Worm (Caenorhabditis elegans): ENCODE results near the gene cyb-2.1.
A peak's percentile ranks its signal among the peaks of the same experiment; 100 is the strongest.

The cyb-2.1 gene

ce11 chrIV:11031640-11032039 is 45.9 kb downstream of the cyb-2.1 start (continued):
- no peak for TF ChIP-seq daf-16 (GFP tag; optimal IDR thresholded peaks at IDR 0.05)
- TF ChIP-seq daf-16 (tag; optimal IDR thresholded peaks at IDR 0.05): peak; percentile 71
- TF ChIP-seq jun-1 (tag; optimal IDR thresholded peaks at IDR 0.05): no peak
- no peak for TF ChIP-seq snpc-4 (tag; optimal IDR thresholded peaks at IDR 0.05)
- TF ChIP-seq mdl-1 (tag; optimal IDR thresholded peaks at IDR 0.05): no peak
- TF ChIP-seq nhr-28 (tag; optimal IDR thresholded peaks at IDR 0.05): peak; percentile 46
- TF ChIP-seq nhr-111 (GFP tag; optimal IDR thresholded peaks at IDR 0.05): no peak
- TF ChIP-seq sdz-12 (GFP tag; optimal IDR thresholded peaks at IDR 0.05): no peak
- no peak for TF ChIP-seq hmg-1.1 (GFP tag; IDR thresholded peaks at IDR 0.05)
- TF ChIP-seq cey-2 (tag; optimal IDR thresholded peaks at IDR 0.05; ENCODE audit: borderline replicate concordance, insufficient read depth): no peak
- no peak for TF ChIP-seq ceh-62 (tag; optimal IDR thresholded peaks at IDR 0.05)
- peak; percentile 94 for TF ChIP-seq ztf-7 (tag; optimal IDR thresholded peaks at IDR 0.05)
- no peak for TF ChIP-seq zip-2 (tag; optimal IDR thresholded peaks at IDR 0.05)
- TF ChIP-seq saeg-2 (GFP tag; IDR thresholded peaks at IDR 0.05): no peak
- no peak for TF ChIP-seq unc-130 (GFP tag; optimal IDR thresholded peaks at IDR 0.05)
- no peak for TF ChIP-seq arid-1 (GFP tag; conservative IDR thresholded peaks at IDR 0.05)
- TF ChIP-seq mes-2 (tag; optimal IDR thresholded peaks at IDR 0.05; ENCODE audit: poor library complexity, severe bottlenecking): no peak
- TF ChIP-seq aly-2 (tag; optimal IDR thresholded peaks at IDR 0.05): no peak
- no peak for TF ChIP-seq hlh-30 (tag; optimal IDR thresholded peaks at IDR 0.05; ENCODE audit: insufficient read depth)
- TF ChIP-seq nhr-25 (tag; optimal IDR thresholded peaks at IDR 0.05; ENCODE audit: borderline replicate concordance, insufficient read depth): no peak
- no peak for TF ChIP-seq tra-1 (GFP tag; IDR thresholded peaks at IDR 0.05)
- TF ChIP-seq zfp-3 (GFP tag; conservative IDR thresholded peaks at IDR 0.05): no peak
- TF ChIP-seq ztf-11 (tag; optimal IDR thresholded peaks at IDR 0.05): no peak
- TF ChIP-seq spr-3 (GFP tag; optimal IDR thresholded peaks at IDR 0.05): no peak
- no peak for TF ChIP-seq php-3 (GFP tag; IDR thresholded peaks at IDR 0.05)
- no peak for TF ChIP-seq lsy-2 (tag; optimal IDR thresholded peaks at IDR 0.05)
- no peak for TF ChIP-seq lim-7 (GFP tag; IDR thresholded peaks at IDR 0.05)
- TF ChIP-seq ZK337.2 (GFP tag; IDR thresholded peaks at IDR 0.05): no peak
- TF ChIP-seq ceh-82 (tag; optimal IDR thresholded peaks at IDR 0.05): no peak
- no peak for TF ChIP-seq Y48G9A.11 (GFP tag; IDR thresholded peaks at IDR 0.05)
- no peak for TF ChIP-seq ceh-28 (tag; optimal IDR thresholded peaks at IDR 0.05)
- TF ChIP-seq ZK546.5 (tag; optimal IDR thresholded peaks at IDR 0.05): no peak
- no peak for TF ChIP-seq nhr-10 (tag; optimal IDR thresholded peaks at IDR 0.05)
- TF ChIP-seq F26F4.8 (GFP tag; conservative IDR thresholded peaks at IDR 0.05): no peak
- no peak for TF ChIP-seq nhr-77 (tag; optimal IDR thresholded peaks at IDR 0.05)
- no peak for TF ChIP-seq duxl-1 (tag; optimal IDR thresholded peaks at IDR 0.05; ENCODE audit: poor library complexity)
- no peak for TF ChIP-seq nhr-237 (tag; optimal IDR thresholded peaks at IDR 0.05)

- TF ChIP-seq unc-62 (GFP tag; optimal IDR thresholded peaks at IDR 0.05 in 1 of 2) (peak in 1 of 2 experiments; percentile 26), unc-62 (tag; optimal IDR thresholded peaks at IDR 0.05) (no peak), F26F4.8 (GFP tag; conservative IDR thresholded peaks at IDR 0.05) (no peak)
Measured at ce11 chrIV:11032288-11032687, 46.5 kb downstream of the cyb-2.1 start, which contains the start of gene hrg-6. Gene hrg-6, plus strand, starts transcription at chrIV:11032588.

- TF ChIP-seq unc-39 (tag; optimal IDR thresholded peaks at IDR 0.05): no peak
- peak in 1 of 2 experiments; percentile 96 for TF ChIP-seq unc-62 (GFP tag; optimal IDR thresholded peaks at IDR 0.05 in 1 of 2)
- TF ChIP-seq unc-62 (tag; optimal IDR thresholded peaks at IDR 0.05): no peak
- TF ChIP-seq attf-4 (tag; optimal IDR thresholded peaks at IDR 0.05): no peak
- no peak for TF ChIP-seq madf-5 (GFP tag; IDR thresholded peaks at IDR 0.05)
- no peak for TF ChIP-seq snpc-4 (tag; optimal IDR thresholded peaks at IDR 0.05)
- no peak for TF ChIP-seq fos-1 (tag; optimal IDR thresholded peaks at IDR 0.05)
- TF ChIP-seq ama-1 (optimal IDR thresholded peaks at IDR 0.05): no peak
- TF ChIP-seq nhr-11 (tag; optimal IDR thresholded peaks at IDR 0.05): peak; percentile 60
- peak; percentile 66 for TF ChIP-seq rbr-2 (tag; optimal IDR thresholded peaks at IDR 0.05)
- TF ChIP-seq lir-3 (tag; optimal IDR thresholded peaks at IDR 0.05): no peak
- TF ChIP-seq nhr-6 (tag; optimal IDR thresholded peaks at IDR 0.05): peak; percentile 38
- TF ChIP-seq ceh-62 (tag; optimal IDR thresholded peaks at IDR 0.05): no peak
- peak; percentile 75 for TF ChIP-seq mep-1 (tag; optimal IDR thresholded peaks at IDR 0.05)
- no peak for TF ChIP-seq ZK546.5 (tag; optimal IDR thresholded peaks at IDR 0.05)
- no peak for TF ChIP-seq lin-1 (GFP tag; IDR thresholded peaks at IDR 0.05)
- TF ChIP-seq daf-16 (GFP tag; optimal IDR thresholded peaks at IDR 0.05): peak in 1 of 2 experiments; percentile 17
- peak; percentile 25 for TF ChIP-seq daf-16 (tag; optimal IDR thresholded peaks at IDR 0.05)
- TF ChIP-seq nhr-48 (tag; optimal IDR thresholded peaks at IDR 0.05): no peak
- peak in 1 of 2 experiments; percentile 83 for TF ChIP-seq lsy-2 (tag; optimal IDR thresholded peaks at IDR 0.05)
Measured at ce11 chrIV:11036222-11036621, 50.4 kb downstream of the cyb-2.1 start, which contains the start of gene fkb-1. Gene fkb-1, plus strand, starts transcription at chrIV:11036582.
